Worm (Caenorhabditis elegans) whole organism, young adult: ENCODE measurements around the gene str-261.

Experiments used
- B0336.3 ChIP-seq: fragments of 200-800 bp; sonication (Bioruptor generic); IDR thresholded peaks from 2 replicates; pipeline ENCODE4 v1.3.6; 2022; ENCODE audit warnings: missing genetic modification characterization, missing compliant biosample characterization
- F10E7.11 ChIP-seq: sonication (generic microtip); optimal IDR thresholded peaks from 2 replicates; lab custom pipeline; 2017; ENCODE audit warnings: mild to moderate bottlenecking, missing genetic modification characterization, moderate library complexity, missing compliant biosample characterization
- F39B2.1 ChIP-seq: fragments of 200-800 bp; sonication (Bioruptor generic); IDR thresholded peaks from 2 replicates; pipeline ENCODE4 v1.3.6; 2022; ENCODE audit warnings: missing genetic modification reagents, missing genetic modification characterization, missing compliant biosample characterization
- F57A8.1 ChIP-seq: fragments of 200-800 bp; sonication (Bioruptor generic); optimal IDR thresholded peaks from 2 replicates; lab custom pipeline; 2018; ENCODE audit warnings: mild to moderate bottlenecking, missing genetic modification characterization, moderate library complexity, missing compliant biosample characterization
- Y56A3A.18 ChIP-seq: fragments of 200-800 bp; sonication (Bioruptor generic); IDR thresholded peaks from 2 replicates; pipeline ENCODE4 v1.3.6; 2022; ENCODE audit warnings: missing genetic modification reagents, missing genetic modification characterization, missing compliant biosample characterization
- Y67H2A.10 ChIP-seq: fragments of 200-800 bp; sonication (Bioruptor generic); conservative IDR thresholded peaks from 2 replicates; pipeline ENCODE4 v1.3.6; 2022; ENCODE audit warnings: missing genetic modification reagents, missing genetic modification characterization, missing compliant biosample characterization
- ZK185.1 ChIP-seq: sonication (generic microtip); optimal IDR thresholded peaks from 2 replicates; lab custom pipeline; 2016; ENCODE audit warnings: mild to moderate bottlenecking, missing genetic modification characterization, missing compliant biosample characterization; ENCODE audit not compliant: poor library complexity, severe bottlenecking
- ama-1 ChIP-seq, 3 experiments: fragments of 150-350 bp in 1 of 3; sonication (generic microtip) in 2 of 3; optimal IDR thresholded peaks; 2 replicates each; lab custom pipeline; 2014 to 2018; ENCODE audit warnings: missing biosample characterization in 2 of 3, missing genetic modification characterization in 2 of 3, missing genetic modification reagents in 2 of 3
- aptf-2 ChIP-seq: fragments of 200-800 bp; sonication (Bioruptor generic); conservative IDR thresholded peaks from 2 replicates; pipeline ENCODE4 v1.3.6; 2022; ENCODE audit warnings: missing genetic modification reagents, missing genetic modification characterization, missing compliant biosample characterization
- aptf-3 ChIP-seq: fragments of 200-800 bp; sonication (Bioruptor generic); IDR thresholded peaks from 2 replicates; pipeline ENCODE4 v1.3.6; 2022; ENCODE audit warnings: missing genetic modification characterization, missing compliant biosample characterization
- attf-6 ChIP-seq: fragments of 200-800 bp; sonication (Bioruptor generic); IDR thresholded peaks from 2 replicates; pipeline ENCODE4 v1.3.6; 2022; ENCODE audit warnings: missing genetic modification reagents, missing genetic modification characterization, missing compliant biosample characterization
- ccch-3 ChIP-seq: fragments of 200-800 bp; sonication (Bioruptor generic); optimal IDR thresholded peaks from 2 replicates; lab custom pipeline; 2018; ENCODE audit warnings: mild to moderate bottlenecking, missing genetic modification characterization, missing compliant biosample characterization
- cebp-2 ChIP-seq: fragments of 200-800 bp; sonication (Bioruptor generic); IDR thresholded peaks from 2 replicates; pipeline ENCODE4 v1.3.6; 2022; ENCODE audit warnings: missing genetic modification characterization, missing compliant biosample characterization
- ceh-91 ChIP-seq: fragments of 200-800 bp; sonication (Bioruptor generic); IDR thresholded peaks from 2 replicates; pipeline ENCODE4 v1.3.6; 2022; ENCODE audit warnings: missing genetic modification reagents, missing genetic modification characterization, missing compliant biosample characterization
- chd-7 ChIP-seq: sonication (generic microtip); optimal IDR thresholded peaks from 2 replicates; lab custom pipeline; 2016; ENCODE audit warnings: mild to moderate bottlenecking, missing genetic modification characterization, moderate library complexity, missing compliant biosample characterization
- dox-1 ChIP-seq: fragments of 200-800 bp; sonication (Bioruptor generic); IDR thresholded peaks from 2 replicates; pipeline ENCODE4 v1.3.6; 2022; ENCODE audit warnings: missing genetic modification reagents, missing genetic modification characterization, missing compliant biosample characterization
- egl-18 ChIP-seq: fragments of 200-800 bp; sonication (Bioruptor generic); IDR thresholded peaks from 2 replicates; pipeline ENCODE4 v1.3.6; 2022; ENCODE audit warnings: missing genetic modification reagents, missing genetic modification characterization, missing compliant biosample characterization
- egrh-3 ChIP-seq: fragments of 200-800 bp; sonication (Bioruptor generic); IDR thresholded peaks from 2 replicates; pipeline ENCODE4 v1.3.6; 2022; ENCODE audit warnings: missing genetic modification reagents, missing genetic modification characterization, missing compliant biosample characterization
- him-1 ChIP-seq: sonication (generic microtip); optimal IDR thresholded peaks from 2 replicates; lab custom pipeline; 2016; ENCODE audit warnings: missing genotype, missing genetic modification reagents, missing genetic modification characterization, missing compliant biosample characterization
- hlh-12 ChIP-seq: sonication (generic microtip); optimal IDR thresholded peaks from 2 replicates; lab custom pipeline; 2016; ENCODE audit warnings: missing genetic modification characterization, missing compliant biosample characterization
- hrde-1 ChIP-seq: sonication (generic microtip); optimal IDR thresholded peaks from 2 replicates; lab custom pipeline; 2016; ENCODE audit warnings: missing genetic modification characterization, mild to moderate bottlenecking, missing compliant biosample characterization, moderate library complexity, missing genotype, missing genetic modification reagents, borderline replicate concordance
- hsf-1 ChIP-seq: fragments of 200-800 bp; sonication (Bioruptor generic); IDR thresholded peaks from 2 replicates; pipeline ENCODE4 v1.3.6; 2022; ENCODE audit warnings: missing genetic modification reagents, missing genetic modification characterization, missing compliant biosample characterization
- lag-1 ChIP-seq: fragments of 200-800 bp; sonication (Bioruptor generic); IDR thresholded peaks from 2 replicates; pipeline ENCODE4 v1.3.6; 2022; ENCODE audit warnings: missing genetic modification reagents, missing genetic modification characterization, missing compliant biosample characterization
- lin-35 ChIP-seq, 3 experiments: fragments of 150-350 bp in 2 of 3; sonication (generic microtip) in 1 of 3; optimal IDR thresholded peaks; 2 replicates each; lab custom pipeline; 2014 to 2018; ENCODE audit warnings: missing biosample characterization in 3 of 3, missing genetic modification characterization in 3 of 3, missing genetic modification reagents in 3 of 3
- lin-40 ChIP-seq: sonication (generic microtip); optimal IDR thresholded peaks from 2 replicates; lab custom pipeline; 2016; ENCODE audit warnings: missing genetic modification characterization, mild to moderate bottlenecking, missing compliant biosample characterization, missing genotype, missing genetic modification reagents
- lir-1 ChIP-seq: fragments of 200-800 bp; sonication (Bioruptor generic); conservative IDR thresholded peaks from 2 replicates; pipeline ENCODE4 v1.3.6; 2022; ENCODE audit warnings: missing genetic modification reagents, missing genetic modification characterization, missing compliant biosample characterization
- madf-10 ChIP-seq: sonication (generic microtip); optimal IDR thresholded peaks from 2 replicates; lab custom pipeline; 2016; ENCODE audit warnings: mild to moderate bottlenecking, missing genetic modification characterization, missing compliant biosample characterization
- madf-6 ChIP-seq: fragments of 200-800 bp; sonication (Bioruptor generic); IDR thresholded peaks from 2 replicates; pipeline ENCODE4 v1.3.6; 2022; ENCODE audit warnings: missing genetic modification reagents, missing genetic modification characterization, missing compliant biosample characterization
- mcd-1 ChIP-seq: fragments of 200-800 bp; sonication (Bioruptor generic); IDR thresholded peaks from 2 replicates; pipeline ENCODE4 v1.3.6; 2022; ENCODE audit warnings: missing genetic modification reagents, missing genetic modification characterization, missing compliant biosample characterization
- mxl-1 ChIP-seq: sonication (generic microtip); optimal IDR thresholded peaks from 2 replicates; lab custom pipeline; 2016; ENCODE audit warnings: missing genetic modification characterization, missing compliant biosample characterization
- nfyb-1 ChIP-seq: fragments of 200-800 bp; sonication (Bioruptor generic); IDR thresholded peaks from 2 replicates; pipeline ENCODE4 v1.3.6; 2022; ENCODE audit warnings: missing genetic modification reagents, missing genetic modification characterization, missing compliant biosample characterization
- nhr-90 ChIP-seq: sonication (generic microtip); optimal IDR thresholded peaks from 2 replicates; lab custom pipeline; 2016; ENCODE audit warnings: missing genotype, mild to moderate bottlenecking, missing genetic modification characterization, missing compliant biosample characterization
- pbrm-1 ChIP-seq: fragments of 200-800 bp; sonication (Bioruptor generic); IDR thresholded peaks from 2 replicates; pipeline ENCODE4 v1.3.6; 2022; ENCODE audit warnings: missing genetic modification reagents, missing genetic modification characterization, missing compliant biosample characterization
- pha-4 ChIP-seq: fragments of 150-350 bp; sonication (generic microtip); optimal IDR thresholded peaks from 2 replicates; lab custom pipeline; 2014; ENCODE audit warnings: missing biosample characterization, missing genetic modification reagents, missing genetic modification characterization
- sdz-38 ChIP-seq: sonication (generic microtip); optimal IDR thresholded peaks from 2 replicates; lab custom pipeline; 2016; ENCODE audit warnings: missing genotype, missing genetic modification characterization, missing compliant biosample characterization
- sea-2 ChIP-seq: fragments of 200-800 bp; sonication (Bioruptor generic); IDR thresholded peaks from 2 replicates; pipeline ENCODE4 v1.3.6; 2022; ENCODE audit warnings: missing genetic modification characterization, missing compliant biosample characterization
- snpc-1.1 ChIP-seq: sonication (generic microtip); optimal IDR thresholded peaks from 2 replicates; lab custom pipeline; 2017; ENCODE audit warnings: missing genetic modification characterization, mild to moderate bottlenecking, missing compliant biosample characterization, antibody characterized with exemption, moderate library complexity, missing genotype, missing genetic modification reagents; ENCODE audit not compliant: insufficient read depth
- snpc-4 ChIP-seq, 5 experiments: fragments of 150-350 bp in 1 of 5; sonication (generic microtip) in 4 of 5; optimal IDR thresholded peaks; 2 replicates each; lab custom pipeline; 2014 to 2018; ENCODE audit warnings: missing genetic modification characterization in 5 of 5, missing biosample characterization in 3 of 5, antibody characterized with exemption in 2 of 5, mild to moderate bottlenecking in 2 of 5, missing compliant biosample characterization in 2 of 5, missing genotype in 2 of 5, moderate library complexity in 2 of 5, missing genetic modification reagents in 1 of 5
- sptf-2 ChIP-seq: fragments of 200-800 bp; sonication (Bioruptor generic); optimal IDR thresholded peaks from 2 replicates; lab custom pipeline; 2018; ENCODE audit warnings: mild to moderate bottlenecking, missing genetic modification characterization, missing compliant biosample characterization
- tbp1 ChIP-seq: fragments of 200-800 bp; sonication (Bioruptor generic); optimal IDR thresholded peaks from 2 replicates; lab custom pipeline; 2018; ENCODE audit warnings: mild to moderate bottlenecking, missing genetic modification characterization, missing compliant biosample characterization
- tlf-1 ChIP-seq: fragments of 200-800 bp; sonication (Bioruptor generic); optimal IDR thresholded peaks from 2 replicates; lab custom pipeline; 2018; ENCODE audit warnings: mild to moderate bottlenecking, missing genetic modification characterization, missing compliant biosample characterization
- unc-130 ChIP-seq: sonication (generic microtip); optimal IDR thresholded peaks from 2 replicates; lab custom pipeline; 2016; ENCODE audit warnings: missing genetic modification reagents, missing genetic modification characterization, missing compliant biosample characterization
- zfh-2 ChIP-seq: fragments of 200-800 bp; sonication (Bioruptor generic); conservative IDR thresholded peaks from 2 replicates; pipeline ENCODE4 v1.3.6; 2022; ENCODE audit warnings: missing genetic modification reagents, missing genetic modification characterization, missing compliant biosample characterization
- ztf-6 ChIP-seq: fragments of 200-800 bp; sonication (Bioruptor generic); IDR thresholded peaks from 2 replicates; pipeline ENCODE4 v1.3.6; 2022; ENCODE audit warnings: missing genetic modification reagents, missing genetic modification characterization, missing compliant biosample characterization

The str-261 gene

DNA sequence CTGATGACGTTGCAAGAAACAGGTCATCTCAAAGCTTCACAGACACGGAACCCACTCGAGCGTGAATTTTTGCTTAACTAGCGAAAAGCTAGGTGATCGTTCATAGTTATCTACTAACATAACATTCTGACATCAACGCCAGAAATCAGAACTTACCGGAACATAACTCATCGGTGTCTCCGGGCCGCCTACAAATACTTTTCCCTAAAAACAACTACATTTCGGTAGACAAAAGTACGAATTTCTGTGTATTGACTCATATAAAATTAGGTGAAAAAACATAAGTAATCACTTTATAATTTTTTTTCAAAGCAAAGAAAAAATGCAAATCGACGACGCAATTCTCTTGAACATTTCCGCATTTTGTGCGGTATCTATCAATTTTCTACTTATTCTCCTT is at the start of gene str-261:
Gene str-261 (plus strand): TSS at position 301 of the 400 bp plus-strand sequence.
- no peak for TF ChIP-seq pbrm-1 (GFP tag; lab: Robert Waterston, UW)
- TF ChIP-seq hrde-1 (tag; lab: Kevin White, UChicago) = no peak
- TF ChIP-seq lir-1 = no peak
- no peak for TF ChIP-seq hlh-12 (tag; lab: Kevin White, UChicago)
- TF ChIP-seq madf-10 (tag; lab: Kevin White, UChicago) = no peak
- no peak for TF ChIP-seq lin-40 (tag; lab: Kevin White, UChicago)
- no peak for TF ChIP-seq dox-1 (GFP tag; lab: Robert Waterston, UW)

DNA sequence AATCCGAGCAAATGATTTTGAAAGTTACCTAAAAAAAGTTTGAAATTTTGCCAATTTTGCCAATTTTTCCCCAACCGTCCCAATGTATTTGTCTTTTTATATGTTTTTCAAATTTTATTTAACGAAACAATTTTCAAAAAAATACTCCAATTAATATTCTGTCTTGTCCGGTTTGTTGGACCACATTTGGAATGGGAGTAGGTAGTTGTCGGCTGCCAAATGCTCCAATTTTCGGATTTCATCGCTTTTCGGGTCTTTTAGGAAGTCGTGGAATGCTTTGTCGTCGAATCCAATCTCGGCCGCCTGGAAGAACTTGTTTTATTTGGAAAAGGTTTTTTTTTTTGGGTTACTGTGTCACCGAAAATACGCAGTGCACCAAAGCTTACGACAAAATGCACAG is 49.2 kb upstream of the str-261 start:
- TF ChIP-seq him-1 (tag; lab: Kevin White, UChicago) = no peak

DNA sequence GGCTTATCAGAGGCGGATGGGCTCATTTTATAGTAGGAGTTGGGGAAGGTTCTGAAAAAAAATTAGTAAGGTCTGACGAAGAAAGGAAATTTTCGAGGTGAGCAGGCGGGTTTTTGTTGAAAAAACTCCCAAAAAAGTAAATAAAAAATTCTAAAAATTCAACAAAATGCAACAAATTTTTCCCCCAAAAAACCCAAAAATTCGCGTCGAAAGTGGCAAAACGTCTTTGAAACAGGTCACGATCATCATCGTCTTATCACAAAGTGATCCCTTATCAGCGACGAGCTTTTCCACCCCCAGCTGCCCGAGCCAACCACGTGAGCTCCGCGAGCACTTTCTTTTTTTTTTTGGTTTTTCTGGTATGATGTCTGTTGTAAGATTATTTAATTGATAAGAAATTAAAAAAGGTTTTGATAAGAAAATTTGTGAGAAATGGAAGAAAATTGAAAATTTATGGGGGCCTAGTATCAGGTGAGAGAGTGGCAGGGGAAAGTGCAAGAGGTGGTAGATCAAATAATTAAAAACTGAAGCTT is 47.7 kb upstream of the str-261 start, which contains the start of gene Y48A6B.7:
Gene Y48A6B.7 (minus strand): TSS at position 51 of the 533 bp plus-strand sequence.
- TF ChIP-seq lag-1 (GFP tag; lab: Robert Waterston, UW) = no peak
- peak; percentile 65; the same call in 1 of the 2 replicates for TF ChIP-seq nfyb-1 (GFP tag; lab: Robert Waterston, UW)
- TF ChIP-seq F57A8.1 (GFP tag; lab: Kevin White, UChicago) = no peak
- TF ChIP-seq sptf-2 (GFP tag; lab: Kevin White, UChicago) = no peak
- no peak for TF ChIP-seq sea-2 (GFP tag; lab: Robert Waterston, UW)
- no peak for TF ChIP-seq tlf-1
- no peak for TF ChIP-seq zfh-2 (GFP tag; lab: Robert Waterston, UW)
- TF ChIP-seq ceh-91 (GFP tag; lab: Robert Waterston, UW) = no peak
- no peak for TF ChIP-seq aptf-2
- no peak for TF ChIP-seq madf-6 (GFP tag; lab: Robert Waterston, UW)
- TF ChIP-seq attf-6 (GFP tag; lab: Robert Waterston, UW) = no peak
- TF ChIP-seq unc-130 (GFP tag; lab: Kevin White, UChicago) = no peak
- peak; percentile 20; the same call in 1 of the 2 replicates for TF ChIP-seq Y56A3A.18 (GFP tag; lab: Robert Waterston, UW)
- peak; percentile 36; the same call in 1 of the 2 replicates for TF ChIP-seq B0336.3 (GFP tag; lab: Robert Waterston, UW)
- TF ChIP-seq hlh-12 (tag; lab: Kevin White, UChicago) = no peak
- no peak for TF ChIP-seq sdz-38 (tag; lab: Kevin White, UChicago)
- no peak for TF ChIP-seq chd-7
- no peak for TF ChIP-seq snpc-4 (GFP tag; optimal IDR thresholded peaks at IDR 0.05; lab: Kevin White, UChicago)
- peak in 2 of 4 experiments; percentile 1 to 22 for TF ChIP-seq snpc-4 (tag; optimal IDR thresholded peaks at IDR 0.05; lab: Kevin White, UChicago)
- 0 out of 2 replicates have a peak, but pooled peaks have one; percentile 41 for TF ChIP-seq mcd-1 (GFP tag; lab: Robert Waterston, UW)
- TF ChIP-seq cebp-2 (GFP tag; lab: Robert Waterston, UW) = no peak
- TF ChIP-seq ZK185.1 = no peak
- TF ChIP-seq aptf-3 (GFP tag; lab: Robert Waterston, UW) = no peak
- no peak for TF ChIP-seq F10E7.11 (tag; lab: Kevin White, UChicago)
- TF ChIP-seq ccch-3 (GFP tag; lab: Kevin White, UChicago) = no peak
- TF ChIP-seq tbp1 = peak; percentile 16
- no peak for TF ChIP-seq hsf-1 (GFP tag; lab: Robert Waterston, UW)
- no peak for TF ChIP-seq egl-18
- peak; percentile 46 for TF ChIP-seq nhr-90 (tag; lab: Kevin White, UChicago)
- no peak for TF ChIP-seq lin-35 (GFP tag; optimal IDR thresholded peaks at IDR 0.05; lab: Kevin White, UChicago)
- TF ChIP-seq mxl-1 (tag; lab: Kevin White, UChicago) = no peak
- peak; percentile 16 for TF ChIP-seq madf-10 (tag; lab: Kevin White, UChicago)
- no peak for TF ChIP-seq Y67H2A.10 (GFP tag; lab: Robert Waterston, UW)
- TF ChIP-seq ama-1 (optimal IDR thresholded peaks at IDR 0.05; lab: Kevin White, UChicago) = no peak
- TF ChIP-seq ama-1 (GFP tag; optimal IDR thresholded peaks at IDR 0.05; lab: Kevin White, UChicago) = no peak
- no peak for TF ChIP-seq egrh-3
- peak; percentile 63 for TF ChIP-seq pha-4 (tag; lab: Kevin White, UChicago)
- TF ChIP-seq snpc-1.1 (tag; lab: Kevin White, UChicago) = no peak
- TF ChIP-seq ztf-6 (GFP tag; lab: Robert Waterston, UW) = no peak
- no peak for TF ChIP-seq F39B2.1 (GFP tag; lab: Robert Waterston, UW)
